Worm (Caenorhabditis elegans): ENCODE results near the gene W06G6.15.

The W06G6.15 gene

ce11 chrV:16645201-16645940 lies 9.0 kb upstream of the W06G6.15 start, which contains the start of gene W06G6.17 (continued):
- no peak for TF ChIP-seq daf-12 (tag; optimal IDR thresholded peaks at IDR 0.05)
- TF ChIP-seq ctbp-1 (GFP tag; IDR thresholded peaks at IDR 0.05): no peak
- TF ChIP-seq nhr-237 (tag; optimal IDR thresholded peaks at IDR 0.05): no peak
- no peak for TF ChIP-seq unc-39 (tag; optimal IDR thresholded peaks at IDR 0.05)
- no peak for TF ChIP-seq ztf-7 (tag; optimal IDR thresholded peaks at IDR 0.05)
- TF ChIP-seq dmd-8 (GFP tag; IDR thresholded peaks at IDR 0.05): 0 out of 2 replicates have a peak, but pooled peaks have one; percentile 30
- no peak for TF ChIP-seq saeg-2 (GFP tag; IDR thresholded peaks at IDR 0.05)
- TF ChIP-seq ceh-82 (tag; optimal IDR thresholded peaks at IDR 0.05): no peak
- TF ChIP-seq Y5F2A.4 (GFP tag; optimal IDR thresholded peaks at IDR 0.05): no peak
- TF ChIP-seq mdl-1 (tag; optimal IDR thresholded peaks at IDR 0.05): no peak
- no peak for TF ChIP-seq zip-2 (tag; optimal IDR thresholded peaks at IDR 0.05)
- peak; percentile 74 for TF ChIP-seq hlh-30 (tag; optimal IDR thresholded peaks at IDR 0.05; ENCODE audit: insufficient read depth)
- no peak for TF ChIP-seq Y105C5A.15 (GFP tag; IDR thresholded peaks at IDR 0.05)
- TF ChIP-seq F26F4.8 (GFP tag; conservative IDR thresholded peaks at IDR 0.05): 0 out of 2 replicates have a peak, but pooled peaks have one; percentile 38
- no peak for TF ChIP-seq aha-1 (tag)
- no peak for TF ChIP-seq set-16 (GFP tag; IDR thresholded peaks at IDR 0.05)
- no peak for TF ChIP-seq zfp-3 (GFP tag; conservative IDR thresholded peaks at IDR 0.05)
- TF ChIP-seq zag-1 (tag; optimal IDR thresholded peaks at IDR 0.05): no peak
- no peak for TF ChIP-seq nhr-42 (GFP tag; IDR thresholded peaks at IDR 0.05)
- 0 out of 4 replicates have a peak, but pooled peaks of 1 of the 2 experiments have one; percentile 49 for TF ChIP-seq madf-5 (GFP tag; IDR thresholded peaks at IDR 0.05)
- TF ChIP-seq Y75B8A.6 (GFP tag; IDR thresholded peaks at IDR 0.05): no peak
- TF ChIP-seq mdt-29 (GFP tag; IDR thresholded peaks at IDR 0.05): no peak
- no peak for TF ChIP-seq zip-11 (GFP tag; IDR thresholded peaks at IDR 0.05)
- TF ChIP-seq ceh-20 (GFP tag; IDR thresholded peaks at IDR 0.05): no peak
- no peak for TF ChIP-seq ZK337.2 (GFP tag; IDR thresholded peaks at IDR 0.05)
- TF ChIP-seq daf-19 (GFP tag; conservative IDR thresholded peaks at IDR 0.05): no peak
- no peak for TF ChIP-seq lin-29 (GFP tag; IDR thresholded peaks at IDR 0.05)
- TF ChIP-seq pha-4 (GFP tag; IDR thresholded peaks at IDR 0.05): no peak
- no peak for TF ChIP-seq pha-4 (tag; optimal IDR thresholded peaks at IDR 0.05)
- TF ChIP-seq hlh-11 (tag; optimal IDR thresholded peaks at IDR 0.05): no peak
- TF ChIP-seq hif-1 (tag; optimal IDR thresholded peaks at IDR 0.05): no peak
- TF ChIP-seq F10B5.3 (tag; optimal IDR thresholded peaks at IDR 0.05): no peak
- no peak for TF ChIP-seq tra-1 (GFP tag; IDR thresholded peaks at IDR 0.05)
- TF ChIP-seq daf-16 (GFP tag; optimal IDR thresholded peaks at IDR 0.05): peak in 1 of 2 experiments; percentile 44
- TF ChIP-seq daf-16 (tag; optimal IDR thresholded peaks at IDR 0.05): peak; percentile 44
- TF ChIP-seq unc-62 (GFP tag; optimal IDR thresholded peaks at IDR 0.05 in 1 of 2): no peak
- TF ChIP-seq unc-62 (tag; optimal IDR thresholded peaks at IDR 0.05): no peak
- TF ChIP-seq ama-1 (optimal IDR thresholded peaks at IDR 0.05): no peak
- TF ChIP-seq lin-15B (tag; optimal IDR thresholded peaks at IDR 0.05): no peak
- TF ChIP-seq fos-1 (tag; optimal IDR thresholded peaks at IDR 0.05): no peak

DNA sequence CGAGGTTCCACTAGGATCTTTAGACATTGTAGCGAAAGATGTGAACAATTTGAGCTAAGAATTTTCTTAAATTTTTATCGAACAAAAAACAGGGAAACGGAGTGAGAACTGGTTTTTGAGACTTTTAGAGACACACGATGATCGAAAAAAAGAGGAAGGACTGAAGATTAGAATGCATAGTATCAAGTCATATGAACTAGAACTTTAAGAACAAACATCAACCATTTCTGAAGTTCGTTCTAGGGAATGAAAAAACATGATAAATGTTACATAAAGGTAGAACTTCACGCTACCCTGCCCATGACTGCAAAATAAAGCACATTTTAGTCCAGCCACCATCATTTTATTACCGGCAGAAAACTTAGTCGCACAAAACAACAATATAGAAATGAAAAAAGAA lies 8.0 kb upstream of the W06G6.15 start, which contains the start of gene W06G6.9:
Gene W06G6.9, minus strand, starts transcription at position 101 of the 400 bp plus-strand sequence.
- TF ChIP-seq egl-43 (GFP tag; IDR thresholded peaks at IDR 0.05) (no peak), saeg-2 (GFP tag; IDR thresholded peaks at IDR 0.05) (no peak), lin-38 (GFP tag; IDR thresholded peaks at IDR 0.05) (no peak), mxl-3 (GFP tag; optimal IDR thresholded peaks at IDR 0.05) (no peak), Y5F2A.4 (GFP tag; optimal IDR thresholded peaks at IDR 0.05) (no peak), nhr-48 (tag; optimal IDR thresholded peaks at IDR 0.05) (no peak), daf-8 (GFP tag; IDR thresholded peaks at IDR 0.05) (no peak), ceh-82 (tag; optimal IDR thresholded peaks at IDR 0.05) (no peak), ZK546.5 (tag; optimal IDR thresholded peaks at IDR 0.05) (no peak), dmd-8 (GFP tag; IDR thresholded peaks at IDR 0.05) (no peak), ceh-44 (GFP tag; IDR thresholded peaks at IDR 0.05) (no peak), mdt-29 (GFP tag; IDR thresholded peaks at IDR 0.05) (no peak), fos-1 (tag; optimal IDR thresholded peaks at IDR 0.05) (no peak), dpl-1 (GFP tag; optimal IDR thresholded peaks at IDR 0.05) (no peak), zip-11 (GFP tag; IDR thresholded peaks at IDR 0.05) (no peak), F37D6.2 (tag; optimal IDR thresholded peaks at IDR 0.05) (no peak), nhr-10 (tag; optimal IDR thresholded peaks at IDR 0.05) (no peak)

Measured in whole organism, L4 larva.